Fruit fly (Drosophila melanogaster) whole organism, adult: Measurements from ENCODE around the gene Klp67A.

ENCODE experiments used
- CG11617 ChIP-seq: fragments of 200-800 bp; sonication (Bioruptor generic); optimal IDR thresholded peaks from 2 replicates; lab custom pipeline; 2017; ENCODE audit warnings: mild to moderate bottlenecking, missing biosample characterization, missing genetic modification reagents, missing genetic modification characterization
- CG1620 ChIP-seq: fragments of 200-800 bp; sonication (Bioruptor generic); optimal IDR thresholded peaks from 2 replicates; lab custom pipeline; 2016; ENCODE audit warnings: missing biosample characterization, missing genetic modification characterization
- CG5204 ChIP-seq: fragments of 200-800 bp; sonication (Bioruptor generic); optimal IDR thresholded peaks from 2 replicates; lab custom pipeline; 2016; ENCODE audit warnings: missing biosample characterization, missing genetic modification characterization
- bab1 ChIP-seq: fragments of 200-800 bp; sonication (Bioruptor generic); optimal IDR thresholded peaks from 3 replicates; lab custom pipeline; 2019; ENCODE audit warnings: missing biosample characterization, mild to moderate bottlenecking, missing genetic modification characterization, moderate library complexity
- kay ChIP-seq: fragments of 200-800 bp; sonication (Bioruptor generic); peaks from one replicate; lab custom pipeline; 2016; ENCODE audit warnings: missing biosample characterization, missing genetic modification characterization, borderline replicate concordance
- toe ChIP-seq: fragments of 200-800 bp; sonication (Bioruptor generic); optimal IDR thresholded peaks from 2 replicates; lab custom pipeline; 2016; ENCODE audit warnings: missing biosample characterization, missing genetic modification characterization

dm6 chr3L:9399855-9400254 is 33.0 kb upstream of the Klp67A start:
- TF ChIP-seq CG5204 (GFP tag; lab: Kevin White, UChicago) (no peak), bab1 (GFP tag; lab: Kevin White, UChicago) (no peak), CG11617 (no peak), CG1620 (GFP tag; lab: Kevin White, UChicago) (no peak), toe (GFP tag; lab: Kevin White, UChicago) (no peak), kay (no peak)
